Worm (Caenorhabditis elegans) whole organism, L1 larva: ENCODE data around the gene inx-3.

Experiments used
- C04F5.9 ChIP-seq: sonication (generic microtip); optimal IDR thresholded peaks from 2 replicates; lab custom pipeline; 2016; ENCODE audit warnings: missing genetic modification characterization, missing compliant biosample characterization
- C16A3.4 ChIP-seq: fragments of 150-350 bp; optimal IDR thresholded peaks from 2 replicates; lab custom pipeline; 2014; ENCODE audit warnings: missing biosample characterization, missing genetic modification characterization
- F16B12.6 ChIP-seq: fragments of 150-350 bp; optimal IDR thresholded peaks from 2 replicates; lab custom pipeline; 2014; ENCODE audit warnings: missing biosample characterization, missing genetic modification characterization
- Y116A8C.19 ChIP-seq: sonication (generic microtip); optimal IDR thresholded peaks from 2 replicates; lab custom pipeline; 2016; ENCODE audit warnings: missing compliant biosample characterization, missing genetic modification characterization, borderline replicate concordance
- alr-1 ChIP-seq: fragments of 200-800 bp; sonication (Bioruptor generic); optimal IDR thresholded peaks from 2 replicates; lab custom pipeline; 2018; ENCODE audit warnings: borderline replicate concordance, mild to moderate bottlenecking, missing genetic modification characterization, missing compliant biosample characterization
- ceh-63 ChIP-seq: fragments of 200-800 bp; sonication (Bioruptor generic); optimal IDR thresholded peaks from 2 replicates; lab custom pipeline; 2018; ENCODE audit warnings: mild to moderate bottlenecking, missing genetic modification characterization, missing compliant biosample characterization
- ceh-82 ChIP-seq, 3 experiments: fragments of 150-350 bp in 1 of 3; sonication (generic microtip) in 2 of 3; optimal IDR thresholded peaks; 2 replicates each; lab custom pipeline; 2014 to 2017; ENCODE audit warnings: missing biosample characterization in 3 of 3, missing genetic modification characterization in 3 of 3
- dsc-1 ChIP-seq: sonication (generic microtip); optimal IDR thresholded peaks from 2 replicates; lab custom pipeline; 2016; ENCODE audit warnings: mild to moderate bottlenecking, missing genetic modification characterization, missing compliant biosample characterization
- efl-3 ChIP-seq: fragments of 200-800 bp; sonication (Bioruptor generic); optimal IDR thresholded peaks from 2 replicates; lab custom pipeline; 2018; ENCODE audit warnings: mild to moderate bottlenecking, missing genetic modification characterization, missing compliant biosample characterization
- egl-13 ChIP-seq: sonication (generic microtip); optimal IDR thresholded peaks from 2 replicates; lab custom pipeline; 2016; ENCODE audit warnings: missing genotype, missing genetic modification reagents, missing genetic modification characterization, missing compliant biosample characterization
- egl-27 ChIP-seq, 2 experiments: fragments of 150-350 bp in 1 of 2; sonication (generic microtip); optimal IDR thresholded peaks; 3 replicates each; lab custom pipeline; 2017 to 2018; ENCODE audit warnings: missing biosample characterization in 2 of 2, missing genetic modification characterization in 2 of 2, missing genetic modification reagents in 2 of 2
- elt-3 ChIP-seq, 6 experiments: fragments of 150-350 bp in 1 of 6; sonication (generic microtip); optimal IDR thresholded peaks; 2 replicates each; lab custom pipeline; 2017 to 2018; ENCODE audit warnings: missing biosample characterization in 6 of 6, missing genetic modification characterization in 6 of 6, inconsistent platforms in 1 of 6
- ets-5 ChIP-seq: fragments of 200-800 bp; sonication (Bioruptor generic); IDR thresholded peaks from 2 replicates; pipeline ENCODE4 v1.3.6; 2022; ENCODE audit warnings: missing genetic modification characterization, missing compliant biosample characterization
- fkh-10 ChIP-seq: sonication (generic microtip); optimal IDR thresholded peaks from 2 replicates; lab custom pipeline; 2017; ENCODE audit warnings: missing biosample characterization, missing genetic modification reagents, missing genetic modification characterization
- fkh-8 ChIP-seq: sonication (generic microtip); optimal IDR thresholded peaks from 2 replicates; lab custom pipeline; 2016; ENCODE audit warnings: mild to moderate bottlenecking, missing genetic modification characterization, missing compliant biosample characterization
- fos-1 ChIP-seq: fragments of 150-350 bp; optimal IDR thresholded peaks from 2 replicates; lab custom pipeline; 2014; ENCODE audit warnings: missing biosample characterization, missing genetic modification characterization
- grh-1 ChIP-seq: fragments of 200-800 bp; sonication (Bioruptor generic); IDR thresholded peaks from 2 replicates; pipeline ENCODE4 v1.3.6; 2022; ENCODE audit warnings: missing genetic modification reagents, missing genetic modification characterization, missing compliant biosample characterization
- hlh-17 ChIP-seq: fragments of 200-800 bp; sonication (Bioruptor generic); optimal IDR thresholded peaks from 2 replicates; lab custom pipeline; 2018; ENCODE audit warnings: missing genetic modification characterization, mild to moderate bottlenecking, missing compliant biosample characterization, moderate library complexity, borderline replicate concordance
- irx-1 ChIP-seq: sonication (generic microtip); optimal IDR thresholded peaks from 2 replicates; lab custom pipeline; 2016; ENCODE audit warnings: missing genetic modification characterization, missing compliant biosample characterization
- isw-1 ChIP-seq: fragments of 200-800 bp; sonication (Bioruptor generic); IDR thresholded peaks from 2 replicates; pipeline ENCODE4 v1.3.6; 2022; ENCODE audit warnings: missing genetic modification characterization, missing compliant biosample characterization
- jun-1 ChIP-seq: fragments of 150-350 bp; optimal IDR thresholded peaks from 2 replicates; lab custom pipeline; 2014; ENCODE audit warnings: missing biosample characterization, missing genetic modification reagents, missing genetic modification characterization
- lin-15B ChIP-seq: fragments of 150-350 bp; sonication (generic microtip); optimal IDR thresholded peaks from 3 replicates; lab custom pipeline; 2014; ENCODE audit warnings: missing biosample characterization, missing genetic modification characterization
- lin-35 ChIP-seq, 2 experiments: fragments of 150-350 bp; optimal IDR thresholded peaks; 2 replicates each; lab custom pipeline; 2014; ENCODE audit warnings: missing biosample characterization in 2 of 2, missing genetic modification characterization in 2 of 2, missing genetic modification reagents in 2 of 2
- lsy-2 ChIP-seq, 2 experiments: fragments of 150-350 bp; optimal IDR thresholded peaks; 2 replicates each; lab custom pipeline; 2014; ENCODE audit warnings: missing biosample characterization in 2 of 2, missing genetic modification characterization in 2 of 2
- mdl-1 ChIP-seq, 2 experiments: fragments of 150-350 bp; optimal IDR thresholded peaks; 2 replicates each; lab custom pipeline; 2014 to 2017; ENCODE audit warnings: missing biosample characterization in 2 of 2, missing genetic modification characterization in 2 of 2, inconsistent platforms in 1 of 2
- mef-2 ChIP-seq: fragments of 150-350 bp; optimal IDR thresholded peaks from 2 replicates; lab custom pipeline; 2014; ENCODE audit warnings: missing biosample characterization, missing genetic modification characterization
- mep-1 ChIP-seq: fragments of 150-350 bp; optimal IDR thresholded peaks from 2 replicates; lab custom pipeline; 2014; ENCODE audit warnings: missing biosample characterization, missing genetic modification characterization
- nhr-11 ChIP-seq: fragments of 150-350 bp; optimal IDR thresholded peaks from 2 replicates; lab custom pipeline; 2014; ENCODE audit warnings: missing biosample characterization, missing genetic modification characterization
- nhr-12 ChIP-seq: sonication (generic microtip); optimal IDR thresholded peaks from 2 replicates; lab custom pipeline; 2017; ENCODE audit warnings: missing biosample characterization, missing genetic modification characterization
- nhr-19 ChIP-seq: fragments of 200-800 bp; sonication (Bioruptor generic); conservative IDR thresholded peaks from 2 replicates; pipeline ENCODE4 v1.3.6; 2022; ENCODE audit warnings: missing genetic modification characterization, missing compliant biosample characterization
- nhr-20 ChIP-seq: sonication (generic microtip); optimal IDR thresholded peaks from 2 replicates; lab custom pipeline; 2016; ENCODE audit warnings: mild to moderate bottlenecking, missing genetic modification characterization, missing compliant biosample characterization
- nhr-237 ChIP-seq: fragments of 150-350 bp; optimal IDR thresholded peaks from 2 replicates; lab custom pipeline; 2014; ENCODE audit warnings: missing biosample characterization, missing genetic modification characterization
- nhr-71 ChIP-seq: sonication (generic microtip); optimal IDR thresholded peaks from 2 replicates; lab custom pipeline; 2016; ENCODE audit warnings: mild to moderate bottlenecking, missing genetic modification characterization, moderate library complexity, missing compliant biosample characterization
- nhr-77 ChIP-seq: fragments of 150-350 bp; optimal IDR thresholded peaks from 2 replicates; lab custom pipeline; 2014; ENCODE audit warnings: missing biosample characterization, missing genetic modification characterization
- nhr-84 ChIP-seq: sonication (generic microtip); optimal IDR thresholded peaks from 2 replicates; lab custom pipeline; 2017; ENCODE audit warnings: missing biosample characterization, missing genetic modification characterization
- nhr-90 ChIP-seq: sonication (generic microtip); optimal IDR thresholded peaks from 2 replicates; lab custom pipeline; 2016; ENCODE audit warnings: mild to moderate bottlenecking, missing genetic modification characterization, missing compliant biosample characterization; ENCODE audit not compliant: poor library complexity
- pax-3 ChIP-seq: fragments of 200-800 bp; sonication (Bioruptor generic); optimal IDR thresholded peaks from 2 replicates; lab custom pipeline; 2018; ENCODE audit warnings: mild to moderate bottlenecking, missing genetic modification characterization, moderate library complexity, missing compliant biosample characterization
- rnt-1 ChIP-seq: sonication (generic microtip); optimal IDR thresholded peaks from 2 replicates; lab custom pipeline; 2016; ENCODE audit warnings: mild to moderate bottlenecking, missing genetic modification characterization, moderate library complexity, missing compliant biosample characterization
- sptf-1 ChIP-seq: fragments of 150-350 bp; optimal IDR thresholded peaks from 2 replicates; lab custom pipeline; 2014; ENCODE audit warnings: missing biosample characterization, missing genetic modification characterization
- sup-37 ChIP-seq: fragments of 200-800 bp; sonication (Bioruptor generic); optimal IDR thresholded peaks from 2 replicates; lab custom pipeline; 2018; ENCODE audit warnings: mild to moderate bottlenecking, missing genetic modification characterization, missing compliant biosample characterization
- swsn-7 ChIP-seq: sonication (generic microtip); optimal IDR thresholded peaks from 2 replicates; lab custom pipeline; 2016; ENCODE audit warnings: missing genetic modification characterization, missing compliant biosample characterization
- unc-30 ChIP-seq: sonication (generic microtip); optimal IDR thresholded peaks from 2 replicates; lab custom pipeline; 2017; ENCODE audit warnings: missing biosample characterization, missing genetic modification characterization
- unc-62 ChIP-seq: fragments of 150-350 bp; optimal IDR thresholded peaks from 2 replicates; lab custom pipeline; 2014; ENCODE audit warnings: missing biosample characterization, missing genetic modification reagents, missing genetic modification characterization
- unc-98 ChIP-seq: fragments of 200-800 bp; sonication (Bioruptor generic); IDR thresholded peaks from 2 replicates; pipeline ENCODE4 v1.3.6; 2022; ENCODE audit warnings: missing genetic modification characterization, missing compliant biosample characterization
- vab-15 ChIP-seq: sonication (generic microtip); optimal IDR thresholded peaks from 2 replicates; lab custom pipeline; 2017; ENCODE audit warnings: missing genotype, mild to moderate bottlenecking, missing genetic modification characterization, missing compliant biosample characterization
- zip-4 ChIP-seq: fragments of 200-800 bp; sonication (Bioruptor generic); optimal IDR thresholded peaks from 2 replicates; lab custom pipeline; 2018; ENCODE audit warnings: mild to moderate bottlenecking, missing genetic modification characterization, moderate library complexity, missing compliant biosample characterization

inx-3 gene

ce11 chrX:5995613-5996206, at the start of gene inx-3:
Gene inx-3, plus strand, starts transcription at chrX:5996156.
- TF ChIP-seq pax-3 (tag; lab: Kevin White, UChicago): no peak
- TF ChIP-seq lin-35 (GFP tag; optimal IDR thresholded peaks at IDR 0.05; lab: Kevin White, UChicago): no peak
- TF ChIP-seq nhr-84: no peak
- no peak for TF ChIP-seq C16A3.4
- TF ChIP-seq Y116A8C.19 (tag; lab: Kevin White, UChicago): no peak
- TF ChIP-seq jun-1 (tag; lab: Kevin White, UChicago): no peak
- TF ChIP-seq fkh-8 (tag; lab: Kevin White, UChicago): no peak
- TF ChIP-seq fos-1 (tag; lab: Kevin White, UChicago): no peak
- TF ChIP-seq nhr-77 (tag; lab: Kevin White, UChicago): no peak
- TF ChIP-seq efl-3 (GFP tag; lab: Kevin White, UChicago): no peak
- no peak for TF ChIP-seq rnt-1 (tag; lab: Kevin White, UChicago)
- no peak for TF ChIP-seq unc-30 (tag; lab: Kevin White, UChicago)
- TF ChIP-seq egl-27 (tag; optimal IDR thresholded peaks at IDR 0.05; lab: Kevin White, UChicago): no peak
- no peak for TF ChIP-seq ets-5
- TF ChIP-seq mep-1 (tag; lab: Kevin White, UChicago): no peak
- TF ChIP-seq egl-13: no peak
- TF ChIP-seq sptf-1 (tag; lab: Kevin White, UChicago): no peak
- TF ChIP-seq, all 84 proteins: peak for 0

ce11 chrX:5948769-5949168, 47.2 kb upstream of the inx-3 start, which contains the start of gene mig-23:
Gene mig-23, minus strand, starts transcription at chrX:5948869.
- no peak for TF ChIP-seq alr-1 (tag; lab: Kevin White, UChicago)
- no peak for TF ChIP-seq lsy-2 (tag; optimal IDR thresholded peaks at IDR 0.05; lab: Kevin White, UChicago)
- no peak for TF ChIP-seq nhr-19 (GFP tag; lab: Robert Waterston, UW)
- no peak for TF ChIP-seq swsn-7 (tag; lab: Kevin White, UChicago)

- TF ChIP-seq elt-3 (tag; optimal IDR thresholded peaks at IDR 0.05; lab: Kevin White, UChicago) (peak in 2 of 6 experiments; percentile 12 to 76), irx-1 (peak; percentile 20), dsc-1 (tag; lab: Kevin White, UChicago) (peak; percentile 48), unc-98 (no peak), nhr-12 (tag; lab: Kevin White, UChicago) (no peak), fkh-10 (GFP tag; lab: Kevin White, UChicago) (no peak), nhr-77 (tag; lab: Kevin White, UChicago) (peak; percentile 59), unc-62 (no peak), ceh-63 (GFP tag; lab: Kevin White, UChicago) (no peak), nhr-20 (tag; lab: Kevin White, UChicago) (peak; percentile 81), mep-1 (tag; lab: Kevin White, UChicago) (peak; percentile 70), grh-1 (no peak), C04F5.9 (tag; lab: Kevin White, UChicago) (no peak), nhr-19 (GFP tag; lab: Robert Waterston, UW) (peak; percentile 65), egl-27 (tag; optimal IDR thresholded peaks at IDR 0.05; lab: Kevin White, UChicago) (no peak), mdl-1 (tag; optimal IDR thresholded peaks at IDR 0.05; lab: Kevin White, UChicago) (peak in 1 of 2 experiments; percentile 76), nhr-237 (tag; lab: Kevin White, UChicago) (no peak), F16B12.6 (tag; lab: Kevin White, UChicago) (peak; percentile 31), alr-1 (tag; lab: Kevin White, UChicago) (no peak), fkh-8 (tag; lab: Kevin White, UChicago) (peak; percentile 65), hlh-17 (GFP tag; lab: Kevin White, UChicago) (no peak), mef-2 (tag; lab: Kevin White, UChicago) (no peak), zip-4 (GFP tag; lab: Kevin White, UChicago) (no peak), lin-15B (peak; percentile 70), sptf-1 (tag; lab: Kevin White, UChicago) (no peak), jun-1 (tag; lab: Kevin White, UChicago) (peak; percentile 36), nhr-90 (tag; lab: Kevin White, UChicago) (peak; percentile 75), nhr-11 (no peak), ets-5 (no peak), efl-3 (GFP tag; lab: Kevin White, UChicago) (no peak), ceh-82 (tag; optimal IDR thresholded peaks at IDR 0.05; lab: Kevin White, UChicago) (peak; percentile 40 to 79 (median 42)), vab-15 (tag; lab: Kevin White, UChicago) (no peak), nhr-71 (tag; lab: Kevin White, UChicago) (peak; percentile 81), sup-37 (GFP tag; lab: Kevin White, UChicago) (no peak), isw-1 (GFP tag; lab: Robert Waterston, UW) (peak; percentile 36)
Observed at ce11 chrX:5953174-5953573, 42.8 kb upstream of the inx-3 start, which contains the start of the genes R07E4.5 and R07E4.3. Gene R07E4.5, minus strand, starts transcription at chrX:5953174. Gene R07E4.3, plus strand, starts transcription at chrX:5953458.
